Fruit fly (Drosophila melanogaster) Kc167 (cell line): ENCODE measurements around the gene CG31975.

Experiments used
- Myc ChIP-seq: fragments of >200 bp; optimal IDR thresholded peaks from 2 replicates; lab custom pipeline; 2017; ENCODE audit warnings: missing external identifiers
- Sin3A ChIP-seq: fragments of >200 bp; optimal IDR thresholded peaks from 2 replicates; lab custom pipeline; 2018; ENCODE audit warnings: missing external identifiers
- insv ChIP-seq: fragments of >200 bp; optimal IDR thresholded peaks from 3 replicates; lab custom pipeline; 2018; ENCODE audit warnings: missing external identifiers
- ttk ChIP-seq: sonication (Bioruptor generic); optimal IDR thresholded peaks from 2 replicates; lab custom pipeline; 2017; ENCODE audit warnings: missing external identifiers

DNA sequence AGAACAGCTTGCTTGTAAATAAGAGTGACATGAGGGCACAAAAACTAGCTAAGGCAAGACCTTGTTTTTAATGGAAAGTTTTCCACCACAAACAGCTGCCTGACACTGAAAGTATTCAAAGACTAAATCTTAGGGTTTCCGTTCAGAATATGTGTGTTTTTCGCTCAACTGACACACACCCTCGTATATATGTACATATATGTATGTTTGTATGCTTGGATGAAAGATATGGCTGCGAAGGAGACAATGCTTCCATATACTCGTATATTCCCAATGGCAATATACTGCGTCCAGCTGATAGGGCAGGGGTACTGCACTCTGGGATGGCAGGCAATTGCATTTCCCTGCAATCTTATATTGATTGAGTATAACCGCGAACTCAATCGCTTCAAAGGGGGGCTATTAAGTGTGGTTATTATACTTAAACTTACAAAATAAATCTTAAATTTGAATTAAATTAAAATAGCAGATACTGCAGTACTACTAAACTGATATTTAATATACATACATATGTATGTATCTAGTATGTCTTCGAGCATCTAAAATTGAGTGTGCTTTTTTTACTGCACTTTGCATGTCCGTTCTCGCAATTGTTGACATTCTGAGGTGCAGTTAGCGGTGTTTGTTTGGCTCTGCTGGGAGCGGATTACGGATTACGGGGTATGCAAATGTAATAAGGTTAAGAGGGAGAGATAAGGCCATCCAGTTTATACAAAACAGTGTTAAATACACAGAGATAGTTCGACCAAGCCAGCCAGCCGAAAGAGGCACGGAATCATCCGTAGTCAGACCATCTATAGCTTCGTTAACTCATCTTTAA, 6.0 kb downstream of the CG31975 start:
- TF ChIP-seq insv (lab: Kevin White, UChicago) (no peak), Sin3A (lab: Kevin White, UChicago) (no peak), ttk (lab: Kevin White, UChicago) (no peak), Myc (lab: Kevin White, UChicago) (no peak)
